Fruit fly (Drosophila melanogaster) whole organism, prepupa: ENCODE data around the gene CG44815.
A peak's percentile ranks its signal among the peaks of the same experiment; 100 is the strongest.

ENCODE experiments used
- Blimp-1 ChIP-seq: fragments of 200-800 bp; sonication (Bioruptor generic); optimal IDR thresholded peaks from 3 replicates; lab custom pipeline; 2017; ENCODE audit warnings: missing biosample characterization, missing genetic modification characterization, mild to moderate bottlenecking, moderate library complexity, missing genetic modification reagents
- CG10669 ChIP-seq: fragments of 200-800 bp; sonication (Bioruptor generic); optimal IDR thresholded peaks from 3 replicates; lab custom pipeline; 2018; ENCODE audit warnings: missing biosample characterization, mild to moderate bottlenecking, missing genetic modification characterization, moderate library complexity
- CG11762 ChIP-seq: fragments of 200-800 bp; sonication (Bioruptor generic); optimal IDR thresholded peaks from 3 replicates; lab custom pipeline; 2016; ENCODE audit warnings: missing biosample characterization, missing genetic modification characterization; ENCODE audit not compliant: insufficient read depth
- CG1621 ChIP-seq: fragments of 200-800 bp; sonication (Bioruptor generic); optimal IDR thresholded peaks from 3 replicates; lab custom pipeline; 2018; ENCODE audit warnings: missing biosample characterization, mild to moderate bottlenecking, missing genetic modification characterization
- CG16779 ChIP-seq: fragments of 200-800 bp; sonication (Bioruptor generic); optimal IDR thresholded peaks from 3 replicates; lab custom pipeline; 2017; ENCODE audit warnings: missing biosample characterization, mild to moderate bottlenecking, missing genetic modification characterization
- CG3032 ChIP-seq: fragments of 200-800 bp; optimal IDR thresholded peaks from 2 replicates; lab custom pipeline; 2019; ENCODE audit warnings: missing biosample characterization, mild to moderate bottlenecking, missing genetic modification characterization, moderate library complexity
- CG31627 ChIP-seq: fragments of 200-800 bp; sonication (Bioruptor generic); optimal IDR thresholded peaks from 3 replicates; lab custom pipeline; 2016; ENCODE audit warnings: missing biosample characterization, missing genetic modification characterization
- CG32006 ChIP-seq: fragments of 200-800 bp; sonication (Bioruptor generic); optimal IDR thresholded peaks from 3 replicates; lab custom pipeline; 2017; ENCODE audit warnings: missing biosample characterization, mild to moderate bottlenecking, missing genetic modification characterization
- CG34406 ChIP-seq: fragments of 200-800 bp; sonication (Bioruptor generic); optimal IDR thresholded peaks from 3 replicates; lab custom pipeline; 2016; ENCODE audit warnings: missing biosample characterization, missing genetic modification characterization
- CG3919 ChIP-seq: fragments of 200-800 bp; sonication (Bioruptor generic); optimal IDR thresholded peaks from 3 replicates; lab custom pipeline; 2016; ENCODE audit warnings: missing biosample characterization, missing genetic modification characterization
- CG4318 ChIP-seq: fragments of 200-800 bp; sonication (Bioruptor generic); optimal IDR thresholded peaks from 3 replicates; lab custom pipeline; 2017; ENCODE audit warnings: missing biosample characterization, mild to moderate bottlenecking, missing genetic modification characterization
- CG6163 ChIP-seq: fragments of 200-800 bp; sonication (Bioruptor generic); IDR thresholded peaks from 3 replicates; pipeline ENCODE4 v1.3.6; 2022; ENCODE audit warnings: missing biosample characterization, missing genetic modification characterization
- CG6276 ChIP-seq: fragments of 200-800 bp; sonication (Bioruptor generic); optimal IDR thresholded peaks from 2 replicates; lab custom pipeline; 2017; ENCODE audit warnings: missing biosample characterization, mild to moderate bottlenecking, missing genetic modification characterization
- CG8119 ChIP-seq: fragments of 200-800 bp; sonication (Bioruptor generic); IDR thresholded peaks from 3 replicates; pipeline ENCODE4 v1.3.6; 2022; ENCODE audit warnings: missing biosample characterization, missing genetic modification characterization
- CG8319 ChIP-seq: fragments of 200-800 bp; sonication (Bioruptor generic); optimal IDR thresholded peaks from 3 replicates; lab custom pipeline; 2016; ENCODE audit warnings: missing biosample characterization, missing genetic modification characterization
- CG8632 ChIP-seq: fragments of 200-800 bp; sonication (Bioruptor generic); optimal IDR thresholded peaks from 3 replicates; lab custom pipeline; 2016; ENCODE audit warnings: missing biosample characterization, missing genetic modification characterization
- Eip78C ChIP-seq: fragments of 200-800 bp; sonication (Bioruptor generic); peaks from one replicate; lab custom pipeline; 2016; ENCODE audit warnings: missing biosample characterization, missing genetic modification characterization
- Eip93F ChIP-seq: fragments of 200-800 bp; sonication (Bioruptor generic); optimal IDR thresholded peaks from 2 replicates; lab custom pipeline; 2016; ENCODE audit warnings: missing biosample characterization, mild to moderate bottlenecking, missing genetic modification characterization
- Ets21C ChIP-seq: fragments of 200-800 bp; sonication (Bioruptor generic); optimal IDR thresholded peaks from 3 replicates; lab custom pipeline; 2016; ENCODE audit warnings: missing biosample characterization, missing genetic modification characterization
- Ets96B ChIP-seq: fragments of 200-800 bp; optimal IDR thresholded peaks from 2 replicates; lab custom pipeline; 2019; ENCODE audit warnings: missing biosample characterization, mild to moderate bottlenecking, missing genetic modification characterization, moderate library complexity
- Gug ChIP-seq: fragments of 200-800 bp; sonication (Bioruptor generic); IDR thresholded peaks from 2 replicates; pipeline ENCODE4 v1.3.6; 2022; ENCODE audit warnings: missing biosample characterization, missing genetic modification characterization
- Hr38 ChIP-seq: sonication (Bioruptor generic); optimal IDR thresholded peaks from 2 replicates; lab custom pipeline; 2016; ENCODE audit warnings: missing biosample characterization, missing genetic modification characterization
- Hr4 ChIP-seq: fragments of 200-800 bp; sonication (Bioruptor generic); optimal IDR thresholded peaks from 3 replicates; lab custom pipeline; 2016; ENCODE audit warnings: missing biosample characterization, missing genetic modification characterization
- Met ChIP-seq: fragments of 200-800 bp; sonication (Bioruptor generic); optimal IDR thresholded peaks from 3 replicates; lab custom pipeline; 2016; ENCODE audit warnings: missing biosample characterization, missing genetic modification characterization
- OdsH ChIP-seq: fragments of 200-800 bp; sonication (Bioruptor generic); optimal IDR thresholded peaks from 3 replicates; lab custom pipeline; 2016; ENCODE audit warnings: missing biosample characterization, missing genetic modification characterization
- Smox ChIP-seq: fragments of 200-800 bp; sonication (Bioruptor generic); optimal IDR thresholded peaks from 3 replicates; lab custom pipeline; 2016; ENCODE audit warnings: missing biosample characterization, missing genetic modification characterization
- Sox102F ChIP-seq: fragments of 200-800 bp; sonication (Bioruptor generic); optimal IDR thresholded peaks from 2 replicates; lab custom pipeline; 2016; ENCODE audit warnings: missing biosample characterization, mild to moderate bottlenecking, missing genetic modification characterization
- Sox15 ChIP-seq: fragments of 200-800 bp; sonication (Bioruptor generic); optimal IDR thresholded peaks from 3 replicates; lab custom pipeline; 2016; ENCODE audit warnings: missing biosample characterization, missing genetic modification characterization
- achi ChIP-seq: fragments of 200-800 bp; sonication (Bioruptor generic); optimal IDR thresholded peaks from 3 replicates; lab custom pipeline; 2016; ENCODE audit warnings: missing biosample characterization, missing genetic modification characterization
- acj6 ChIP-seq: fragments of 200-800 bp; sonication (Bioruptor generic); optimal IDR thresholded peaks from 3 replicates; lab custom pipeline; 2016; ENCODE audit warnings: missing biosample characterization, missing genetic modification characterization
- cyc ChIP-seq: fragments of 200-800 bp; sonication (Bioruptor generic); optimal IDR thresholded peaks from 3 replicates; lab custom pipeline; 2016; ENCODE audit warnings: missing biosample characterization, missing genetic modification characterization
- dac ChIP-seq: fragments of 200-800 bp; sonication (Bioruptor generic); optimal IDR thresholded peaks from 2 replicates; lab custom pipeline; 2017; ENCODE audit warnings: missing biosample characterization, mild to moderate bottlenecking, missing genetic modification characterization
- dsx ChIP-seq: fragments of 200-800 bp; optimal IDR thresholded peaks from 3 replicates; lab custom pipeline; 2019; ENCODE audit warnings: missing biosample characterization, mild to moderate bottlenecking, missing genetic modification characterization, moderate library complexity; ENCODE audit not compliant: poor library complexity, severe bottlenecking
- eg ChIP-seq: fragments of 200-800 bp; sonication (Bioruptor generic); IDR thresholded peaks from 3 replicates; pipeline ENCODE4 v1.3.6; 2022; ENCODE audit warnings: missing biosample characterization, missing genetic modification characterization
- esn ChIP-seq: fragments of 200-800 bp; sonication (Bioruptor generic); optimal IDR thresholded peaks from 2 replicates; lab custom pipeline; 2016; ENCODE audit warnings: missing biosample characterization, mild to moderate bottlenecking, missing genetic modification characterization, moderate library complexity
- fd59A ChIP-seq: fragments of 200-800 bp; sonication (Bioruptor generic); optimal IDR thresholded peaks from 2 replicates; lab custom pipeline; 2017; ENCODE audit warnings: missing biosample characterization, mild to moderate bottlenecking, missing genetic modification characterization, missing genetic modification reagents
- fd85E ChIP-seq: fragments of 200-800 bp; sonication (Bioruptor generic); optimal IDR thresholded peaks from 3 replicates; lab custom pipeline; 2016; ENCODE audit warnings: missing biosample characterization, missing genetic modification characterization
- fkh ChIP-seq: fragments of 200-800 bp; sonication (Bioruptor generic); optimal IDR thresholded peaks from 3 replicates; lab custom pipeline; 2017; ENCODE audit warnings: missing biosample characterization, mild to moderate bottlenecking, missing genetic modification characterization, moderate library complexity
- lz ChIP-seq: fragments of 200-800 bp; sonication (Bioruptor generic); optimal IDR thresholded peaks from 3 replicates; lab custom pipeline; 2016; ENCODE audit warnings: missing biosample characterization, missing genetic modification characterization
- net ChIP-seq: fragments of 200-800 bp; sonication (Bioruptor generic); optimal IDR thresholded peaks from 3 replicates; lab custom pipeline; 2016; ENCODE audit warnings: missing biosample characterization, missing genetic modification characterization
- pdm3 ChIP-seq: fragments of 200-800 bp; sonication (Bioruptor generic); optimal IDR thresholded peaks from 3 replicates; lab custom pipeline; 2016; ENCODE audit warnings: missing biosample characterization, missing genetic modification characterization
- salr ChIP-seq, 2 experiments: fragments of 200-800 bp; sonication (Bioruptor generic); optimal IDR thresholded peaks; 3 replicates each; lab custom pipeline; 2016 to 2018; ENCODE audit warnings: missing biosample characterization in 2 of 2, missing genetic modification characterization in 2 of 2, mild to moderate bottlenecking in 1 of 2
- spab ChIP-seq: fragments of 200-800 bp; sonication (Bioruptor generic); optimal IDR thresholded peaks from 2 replicates; lab custom pipeline; 2017; ENCODE audit warnings: missing biosample characterization, mild to moderate bottlenecking, missing genetic modification characterization, missing genetic modification reagents
- ss ChIP-seq, 2 experiments: fragments of 200-800 bp; sonication (Bioruptor generic); optimal IDR thresholded peaks; 2 replicates in 1 of 2; 3 replicates in 1 of 2; lab custom pipeline; 2017 to 2018; ENCODE audit warnings: mild to moderate bottlenecking in 2 of 2, missing biosample characterization in 2 of 2, missing genetic modification characterization in 2 of 2, moderate library complexity in 1 of 2
- svp ChIP-seq: fragments of 200-800 bp; sonication (Bioruptor generic); peaks from one replicate; lab custom pipeline; 2016; ENCODE audit warnings: missing biosample characterization, missing genetic modification characterization
- topi ChIP-seq: fragments of 200-800 bp; sonication (Bioruptor generic); optimal IDR thresholded peaks from 3 replicates; lab custom pipeline; 2016; ENCODE audit warnings: missing biosample characterization, missing genetic modification characterization
- vri ChIP-seq: fragments of 200-800 bp; sonication (Bioruptor generic); optimal IDR thresholded peaks from 3 replicates; lab custom pipeline; 2016; ENCODE audit warnings: missing biosample characterization, mild to moderate bottlenecking, missing genetic modification characterization

The CG44815 gene

dm6 chrX:9483613-9484012, 37.6 kb upstream of the CG44815 start:
- TF ChIP-seq dsx (GFP tag; lab: Kevin White, UChicago) (peak; percentile 32), OdsH (GFP tag; lab: Kevin White, UChicago) (no peak), ss (GFP tag; optimal IDR thresholded peaks at IDR 0.05; lab: Kevin White, UChicago) (peak in 1 of 2 experiments; percentile 43), fd59A (GFP tag; lab: Kevin White, UChicago) (no peak), CG6276 (peak; percentile 16), CG8632 (no peak), eg (GFP tag; lab: Robert Waterston, UW) (peak; percentile 38; the same call in 1 of the 3 replicates), CG8119 (peak; percentile 42; the same call in 1 of the 3 replicates), fkh (GFP tag; lab: Kevin White, UChicago) (peak; percentile 65)

dm6 chrX:9478756-9479155, 32.7 kb upstream of the CG44815 start:
- no peak for TF ChIP-seq svp
- TF ChIP-seq CG11762 (GFP tag; lab: Kevin White, UChicago), result no peak
- no peak for TF ChIP-seq acj6 (GFP tag; lab: Kevin White, UChicago)
- TF ChIP-seq CG6163 (GFP tag; lab: Robert Waterston, UW), result no peak
- TF ChIP-seq CG1621, result no peak
- TF ChIP-seq salr (GFP tag; optimal IDR thresholded peaks at IDR 0.05; lab: Kevin White, UChicago), result no peak
- TF ChIP-seq vri (GFP tag; lab: Kevin White, UChicago), result no peak
- TF ChIP-seq Met (GFP tag; lab: Kevin White, UChicago), result no peak
- TF ChIP-seq dac, result no peak

- TF ChIP-seq Hr4 (GFP tag; lab: Kevin White, UChicago), result no peak
- TF ChIP-seq CG34406 (GFP tag; lab: Kevin White, UChicago), result peak; percentile 4
- TF ChIP-seq fkh (GFP tag; lab: Kevin White, UChicago), result no peak
- no peak for TF ChIP-seq Sox15 (GFP tag; lab: Kevin White, UChicago)
- no peak for TF ChIP-seq CG8319 (GFP tag; lab: Kevin White, UChicago)
- TF ChIP-seq Sox102F (GFP tag; lab: Kevin White, UChicago), result no peak
- TF ChIP-seq pdm3, result peak; percentile 19
- peak; percentile 28 for TF ChIP-seq CG10669 (GFP tag; lab: Kevin White, UChicago)
- no peak for TF ChIP-seq Hr38 (GFP tag; lab: Kevin White, UChicago)
- TF ChIP-seq CG1621, result no peak
- TF ChIP-seq CG3919 (GFP tag; lab: Kevin White, UChicago), result peak; percentile 18
- TF ChIP-seq CG3032, result peak; percentile 34
- peak; percentile 18 for TF ChIP-seq CG8632
- no peak for TF ChIP-seq Gug
- no peak for TF ChIP-seq fd85E (GFP tag; lab: Kevin White, UChicago)
- no peak for TF ChIP-seq Blimp-1 (GFP tag; lab: Kevin White, UChicago)
- no peak for TF ChIP-seq CG16779
- no peak for TF ChIP-seq CG4318 (GFP tag; lab: Kevin White, UChicago)
- TF ChIP-seq Eip78C (GFP tag; lab: Kevin White, UChicago), result peak; percentile 81
- TF ChIP-seq Ets96B (tag; lab: Kevin White, UChicago), result peak; percentile 45
- TF ChIP-seq CG8119, result peak; percentile 39; the same call in 1 of the 3 replicates
- TF ChIP-seq ss (GFP tag; optimal IDR thresholded peaks at IDR 0.05; lab: Kevin White, UChicago), result peak; percentile 9 to 41
- TF ChIP-seq achi (GFP tag; lab: Kevin White, UChicago), result peak; percentile 25
- TF ChIP-seq lz, result no peak
- TF ChIP-seq net, result peak; percentile 17
- TF ChIP-seq Eip93F (GFP tag; lab: Kevin White, UChicago), result no peak
- peak; percentile 13 for TF ChIP-seq Smox
- peak; percentile 37 for TF ChIP-seq esn
- TF ChIP-seq CG32006 (GFP tag; lab: Kevin White, UChicago), result peak; percentile 48
- TF ChIP-seq topi (GFP tag; lab: Kevin White, UChicago), result peak; percentile 5
- no peak for TF ChIP-seq CG31627 (GFP tag; lab: Kevin White, UChicago)
- peak; percentile 15 for TF ChIP-seq Met (GFP tag; lab: Kevin White, UChicago)
- 0 out of 3 replicates have a peak, but pooled peaks have one; percentile 29 for TF ChIP-seq eg (GFP tag; lab: Robert Waterston, UW)
- TF ChIP-seq spab (GFP tag; lab: Kevin White, UChicago), result no peak
- TF ChIP-seq Ets21C (GFP tag; lab: Kevin White, UChicago), result no peak
- 0 out of 3 replicates have a peak, but pooled peaks have one; percentile 42 for TF ChIP-seq CG6163 (GFP tag; lab: Robert Waterston, UW)
- TF ChIP-seq svp, result peak; percentile 16
- no peak for TF ChIP-seq cyc (GFP tag; lab: Kevin White, UChicago)
These were observed 30.9 kb upstream of the CG44815 start for dm6 chrX:9476908-9477307.
